Worm (Caenorhabditis elegans) whole organism, early embryonic: ENCODE measurements around the gene hlh-33.

Experiments used
- B0310.2 ChIP-seq: sonication (generic microtip); optimal IDR thresholded peaks from 2 replicates; lab custom pipeline; 2016; ENCODE audit warnings: mild to moderate bottlenecking, missing genetic modification characterization, missing compliant biosample characterization
- aly-1 ChIP-seq: sonication (generic microtip); optimal IDR thresholded peaks from 2 replicates; lab custom pipeline; 2016; ENCODE audit warnings: missing genetic modification characterization, missing compliant biosample characterization
- ama-1 ChIP-seq: fragments of 150-350 bp; optimal IDR thresholded peaks from 2 replicates; lab custom pipeline; 2014
- ceh-13 ChIP-seq: fragments of 200-800 bp; sonication (Bioruptor generic); optimal IDR thresholded peaks from 2 replicates; lab custom pipeline; 2018; ENCODE audit warnings: mild to moderate bottlenecking, missing genetic modification characterization, missing compliant biosample characterization
- ceh-36 ChIP-seq: sonication (generic microtip); optimal IDR thresholded peaks from 2 replicates; lab custom pipeline; 2016; ENCODE audit warnings: missing genetic modification characterization, inconsistent platforms, missing compliant biosample characterization
- hmbx-1 ChIP-seq: sonication (generic microtip); optimal IDR thresholded peaks from 2 replicates; lab custom pipeline; 2016; ENCODE audit warnings: mild to moderate bottlenecking, missing genetic modification characterization, missing compliant biosample characterization
- tbx-37 ChIP-seq: fragments of 200-800 bp; sonication (Bioruptor generic); conservative IDR thresholded peaks from 2 replicates; pipeline ENCODE4 v1.3.6; 2022; ENCODE audit warnings: missing genetic modification reagents, missing genetic modification characterization, missing compliant biosample characterization

DNA sequence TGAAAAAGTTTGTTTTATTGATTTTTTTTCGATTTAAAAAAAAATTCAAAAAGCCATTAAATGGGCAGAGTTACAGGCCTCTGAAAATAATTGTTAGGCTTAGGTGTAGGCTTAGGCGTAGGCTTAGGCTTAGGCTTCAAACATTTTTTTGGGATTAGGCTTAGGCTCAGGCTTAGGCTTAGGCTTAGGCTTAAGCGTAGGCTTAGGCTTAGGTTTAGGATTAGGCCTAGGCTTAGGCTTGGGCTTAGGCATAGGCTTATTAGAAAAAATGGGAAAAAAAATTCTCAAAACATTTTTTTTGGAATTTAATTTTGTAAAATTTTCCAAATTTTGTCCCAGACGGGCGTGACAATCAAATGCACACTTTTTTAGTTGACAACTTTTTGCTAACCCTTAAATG lies 983 bp downstream of the hlh-33 start:
- TF ChIP-seq hmbx-1, result no peak
- no peak for TF ChIP-seq aly-1
- no peak for TF ChIP-seq ama-1 (lab: Kevin White, UChicago)
- no peak for TF ChIP-seq B0310.2 (tag; lab: Kevin White, UChicago)
- TF ChIP-seq ceh-13 (GFP tag; lab: Kevin White, UChicago), result no peak
- peak; percentile 83 for TF ChIP-seq ceh-36
- TF ChIP-seq tbx-37 (GFP tag; lab: Robert Waterston, UW), result no peak
